Worm (Caenorhabditis elegans): ENCODE results near the gene poml-1.

ce11 chrX:13767282-13767681, 44.6 kb upstream of the poml-1 start:
- no peak for TF ChIP-seq B0336.3 (GFP tag; IDR thresholded peaks at IDR 0.05)
- no peak for TF ChIP-seq bed-1 (GFP tag; IDR thresholded peaks at IDR 0.05)
- TF ChIP-seq pha-4 (tag; optimal IDR thresholded peaks at IDR 0.05), result no peak
- no peak for TF ChIP-seq ztf-26 (tag; optimal IDR thresholded peaks at IDR 0.05)
